Worm (Caenorhabditis elegans): Measurements from ENCODE around the gene dnc-2.

dnc-2 gene

ce11 chrIII:5936992-5937391, 11.4 kb upstream of the dnc-2 start, which contains the start of gene EGAP1.1:
Gene EGAP1.1, minus strand, starts transcription at chrIII:5937220.
- no peak for TF ChIP-seq ceh-18 (tag; optimal IDR thresholded peaks at IDR 0.05)
- TF ChIP-seq Y22D7AL.16 (tag; optimal IDR thresholded peaks at IDR 0.05) = no peak
- TF ChIP-seq ref-2 (tag; optimal IDR thresholded peaks at IDR 0.05) = no peak
- no peak for TF ChIP-seq ceh-45 (GFP tag; IDR thresholded peaks at IDR 0.05)
- no peak for TF ChIP-seq mec-3 (tag; optimal IDR thresholded peaks at IDR 0.05; ENCODE audit: borderline replicate concordance)
- no peak for TF ChIP-seq hlh-30 (tag; optimal IDR thresholded peaks at IDR 0.05; ENCODE audit: insufficient read depth)
- TF ChIP-seq ceh-6 (GFP tag; optimal IDR thresholded peaks at IDR 0.05) = no peak
- no peak for TF ChIP-seq ahr-1 (tag; optimal IDR thresholded peaks at IDR 0.05)
- TF ChIP-seq nhr-232 (tag; optimal IDR thresholded peaks at IDR 0.05) = no peak
- no peak for TF ChIP-seq K09A11.1 (tag; optimal IDR thresholded peaks at IDR 0.05; ENCODE audit: insufficient read depth)
- TF ChIP-seq ets-4 (tag; optimal IDR thresholded peaks at IDR 0.05) = no peak
- no peak for TF ChIP-seq syd-9 (tag; optimal IDR thresholded peaks at IDR 0.05)
- no peak for TF ChIP-seq lim-6 (tag; optimal IDR thresholded peaks at IDR 0.05)
- TF ChIP-seq npax-4 (tag; optimal IDR thresholded peaks at IDR 0.05) = no peak
- no peak for TF ChIP-seq unc-3 (GFP tag; conservative IDR thresholded peaks at IDR 0.05)
- no peak for TF ChIP-seq unc-3 (tag; optimal IDR thresholded peaks at IDR 0.05)
- no peak for TF ChIP-seq nfya-1 (tag; optimal IDR thresholded peaks at IDR 0.05)
- no peak for TF ChIP-seq che-1 (tag; optimal IDR thresholded peaks at IDR 0.05)

DNA sequence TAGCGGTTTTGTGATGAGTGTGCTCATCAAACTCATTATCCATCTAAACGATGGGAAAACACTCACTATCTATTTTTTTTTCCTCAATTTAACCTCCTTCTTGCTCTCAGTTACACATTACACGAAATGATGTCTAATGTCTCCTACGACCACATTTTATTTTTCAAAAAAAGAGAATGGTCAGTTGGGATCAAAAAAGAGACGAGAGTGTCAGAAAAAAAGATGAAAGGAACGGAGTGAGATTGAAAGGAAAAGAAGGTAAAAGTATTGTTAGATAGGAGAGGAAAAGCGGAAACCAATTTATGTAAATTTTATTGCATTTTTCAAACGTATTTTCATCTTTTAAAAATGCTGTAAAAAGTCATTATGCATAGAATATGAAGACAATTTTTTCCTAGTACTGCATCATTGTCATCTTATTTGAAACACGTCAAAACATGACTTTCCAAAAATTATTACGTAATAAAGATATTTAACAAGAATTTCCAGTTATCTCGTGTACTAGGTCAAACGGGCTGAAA, 8.6 kb upstream of the dnc-2 start:
- TF ChIP-seq T23F11.4 (GFP tag; optimal IDR thresholded peaks at IDR 0.05) (no peak), fkh-6 (tag; optimal IDR thresholded peaks at IDR 0.05) (no peak), C38D4.7 (GFP tag; optimal IDR thresholded peaks at IDR 0.05) (no peak), ceh-22 (tag; optimal IDR thresholded peaks at IDR 0.05) (no peak), zip-5 (tag; optimal IDR thresholded peaks at IDR 0.05) (no peak), hlh-15 (tag; optimal IDR thresholded peaks at IDR 0.05) (no peak), madf-2 (tag; optimal IDR thresholded peaks at IDR 0.05) (no peak), pat-9 (tag; optimal IDR thresholded peaks at IDR 0.05) (no peak), ceh-6 (GFP tag; optimal IDR thresholded peaks at IDR 0.05) (no peak), pros-1 (tag; optimal IDR thresholded peaks at IDR 0.05) (no peak), ceh-24 (tag; optimal IDR thresholded peaks at IDR 0.05) (no peak), lin-11 (tag; optimal IDR thresholded peaks at IDR 0.05) (no peak)

DNA sequence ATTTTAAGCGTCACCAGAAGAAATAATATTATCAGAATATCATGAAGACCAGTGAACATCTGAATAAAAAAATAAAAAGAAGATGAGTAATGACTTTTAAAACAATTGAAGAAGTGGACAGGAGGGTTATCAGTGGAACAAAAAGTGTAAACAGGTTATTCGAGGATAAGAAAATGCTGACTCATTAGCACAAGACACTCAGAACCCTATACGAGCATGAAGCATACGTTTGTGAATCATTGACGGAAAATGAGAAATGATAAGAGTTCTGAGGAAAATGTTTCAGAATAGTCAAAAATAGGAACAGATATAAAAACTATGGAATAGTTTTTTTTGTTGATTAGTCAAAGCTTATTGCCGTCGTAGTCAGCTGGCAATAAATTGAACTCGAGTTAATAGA, 7.3 kb upstream of the dnc-2 start, which contains the start of gene zmp-1:
Gene zmp-1, minus strand, starts transcription at position 101 of the 400 bp plus-strand sequence.
- TF ChIP-seq C08G9.2 (tag; optimal IDR thresholded peaks at IDR 0.05) = no peak
- TF ChIP-seq eyg-1 (tag; optimal IDR thresholded peaks at IDR 0.05) = no peak
- TF ChIP-seq lim-6 (tag; optimal IDR thresholded peaks at IDR 0.05) = no peak
- no peak for TF ChIP-seq ref-2 (tag; optimal IDR thresholded peaks at IDR 0.05)
- no peak for TF ChIP-seq rnt-1 (tag; optimal IDR thresholded peaks at IDR 0.05)
- TF ChIP-seq sox-4 (tag; optimal IDR thresholded peaks at IDR 0.05) = no peak
- TF ChIP-seq ceh-9 (tag; optimal IDR thresholded peaks at IDR 0.05) = no peak

DNA sequence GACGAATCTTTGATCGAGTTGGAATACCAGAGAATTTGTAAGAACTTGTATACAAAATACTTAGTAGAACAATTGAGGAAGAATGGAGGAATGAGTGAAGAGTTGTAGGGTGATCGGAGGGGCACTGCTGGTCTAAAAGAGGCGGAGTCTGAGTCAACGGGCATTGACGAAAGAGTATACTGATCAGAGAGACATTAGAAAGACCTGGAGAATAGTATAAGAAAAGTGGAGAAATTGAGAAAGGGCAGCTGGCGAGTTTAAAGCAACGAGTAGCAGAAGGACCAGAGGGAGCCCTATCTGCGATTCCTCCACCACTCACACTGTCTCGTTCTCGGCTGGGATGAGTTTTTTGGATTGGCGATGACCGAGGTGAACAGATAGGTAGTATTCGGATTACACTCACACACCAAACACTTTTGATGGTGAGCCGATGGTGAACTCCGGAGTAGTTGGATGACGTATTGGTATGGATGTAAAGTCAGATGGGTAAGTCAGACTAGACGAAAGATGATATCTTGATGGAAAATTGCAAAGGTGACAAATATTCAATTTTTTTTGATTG, 6.0 kb upstream of the dnc-2 start, which contains the start of gene EGAP1.5:
Gene EGAP1.5, plus strand, starts transcription at position 289 of the 562 bp plus-strand sequence.
- TF ChIP-seq ceh-34 (tag; optimal IDR thresholded peaks at IDR 0.05) (peak; percentile 37), madf-2 (tag; optimal IDR thresholded peaks at IDR 0.05) (no peak), pat-9 (tag; optimal IDR thresholded peaks at IDR 0.05) (peak; percentile 28)
